Fruit fly (Drosophila melanogaster): ENCODE measurements around the gene CG9997.

The CG9997 gene

dm6 chr3R:28805164-28805563 is 48.4 kb upstream of the CG9997 start (continued):
- TF ChIP-seq NC2α (GFP tag; optimal IDR thresholded peaks at IDR 0.05) (no peak), CG10654 (GFP tag; optimal IDR thresholded peaks at IDR 0.05) (no peak), CG10267 (tag; optimal IDR thresholded peaks at IDR 0.05) (no peak), az2 (GFP tag; optimal IDR thresholded peaks at IDR 0.05) (no peak), knrl (GFP tag; IDR thresholded peaks at IDR 0.05; ENCODE audit: partially characterized antibody) (no peak; the same call in 2 of the 3 replicates), hth (optimal IDR thresholded peaks at IDR 0.05) (no peak), CG13894 (tag; optimal IDR thresholded peaks at IDR 0.05) (no peak), Sin3A (optimal IDR thresholded peaks at IDR 0.05) (no peak), Med (GFP tag) (peak; percentile 74), B-H1 (GFP tag; IDR thresholded peaks at IDR 0.05) (no peak), Nf-YB (GFP tag; optimal IDR thresholded peaks at IDR 0.05) (no peak), Fer1 (GFP tag; optimal IDR thresholded peaks at IDR 0.05) (no peak), bbx (GFP tag; IDR thresholded peaks at IDR 0.05; ENCODE audit: partially characterized antibody) (0 out of 2 replicates have a peak, but pooled peaks have one; percentile 7), Hr51 (GFP tag; optimal IDR thresholded peaks at IDR 0.05) (no peak), CG4617 (GFP tag; optimal IDR thresholded peaks at IDR 0.05; ENCODE audit: borderline replicate concordance) (no peak), slp2 (GFP tag; optimal IDR thresholded peaks at IDR 0.05) (no peak), insv (GFP tag; optimal IDR thresholded peaks at IDR 0.05) (no peak), MTF-1 (GFP tag; optimal IDR thresholded peaks at IDR 0.05; ENCODE audit: borderline replicate concordance) (no peak), fd3F (GFP tag; optimal IDR thresholded peaks at IDR 0.05) (no peak), Dad (GFP tag; optimal IDR thresholded peaks at IDR 0.05) (no peak), BtbVII (GFP tag; optimal IDR thresholded peaks at IDR 0.05) (no peak), CG12391 (tag; optimal IDR thresholded peaks at IDR 0.05) (peak; percentile 29), gcm2 (GFP tag; optimal IDR thresholded peaks at IDR 0.05) (no peak), CG4707 (GFP tag; optimal IDR thresholded peaks at IDR 0.05) (no peak), CG8281 (tag; optimal IDR thresholded peaks at IDR 0.05) (no peak), jumu (GFP tag; optimal IDR thresholded peaks at IDR 0.05) (no peak), CG11085 (GFP tag; IDR thresholded peaks at IDR 0.05) (no peak), hbn (GFP tag; IDR thresholded peaks at IDR 0.05; ENCODE audit: partially characterized antibody) (no peak), CG4730 (GFP tag; IDR thresholded peaks at IDR 0.05) (no peak), pan (optimal IDR thresholded peaks at IDR 0.05) (no peak), pan (GFP tag; optimal IDR thresholded peaks at IDR 0.05 in 1 of 2, IDR thresholded peaks at IDR 0.05 in 1 of 2) (no peak), fd102C (GFP tag; optimal IDR thresholded peaks at IDR 0.05) (no peak), CG34224 (GFP tag; IDR thresholded peaks at IDR 0.05; ENCODE audit: partially characterized antibody) (no peak), Elba2 (GFP tag; optimal IDR thresholded peaks at IDR 0.05) (no peak), p53 (GFP tag; optimal IDR thresholded peaks at IDR 0.05) (no peak), CG2712 (tag; optimal IDR thresholded peaks at IDR 0.05) (no peak), CG6854 (GFP tag; optimal IDR thresholded peaks at IDR 0.05) (no peak), dysf (GFP tag; IDR thresholded peaks at IDR 0.05) (peak; percentile 29; the same call in 1 of the 3 replicates), ato (GFP tag; IDR thresholded peaks at IDR 0.05; ENCODE audit: partially characterized antibody) (no peak), Atf6 (GFP tag; IDR thresholded peaks at IDR 0.05) (no peak), zen2 (GFP tag; IDR thresholded peaks at IDR 0.05; ENCODE audit: partially characterized antibody) (no peak), br (optimal IDR thresholded peaks at IDR 0.05) (no peak), Ptx1 (GFP tag; IDR thresholded peaks at IDR 0.05) (no peak), zen (tag; optimal IDR thresholded peaks at IDR 0.05) (no peak), ewg (GFP tag; optimal IDR thresholded peaks at IDR 0.05) (no peak), CG16813 (GFP tag; IDR thresholded peaks at IDR 0.05; ENCODE audit: partially characterized antibody) (peak; percentile 64), CG18011 (GFP tag; optimal IDR thresholded peaks at IDR 0.05) (no peak), row (GFP tag; IDR thresholded peaks at IDR 0.05) (peak; percentile 78), corto (GFP tag; optimal IDR thresholded peaks at IDR 0.05) (no peak), Awh (GFP tag; IDR thresholded peaks at IDR 0.05) (no peak), onecut (GFP tag; IDR thresholded peaks at IDR 0.05) (no peak), Ada2b (GFP tag; IDR thresholded peaks at IDR 0.05) (no peak)
